Fruit fly (Drosophila melanogaster): Measurements from ENCODE around the gene Tspo.

Tspo gene

DNA sequence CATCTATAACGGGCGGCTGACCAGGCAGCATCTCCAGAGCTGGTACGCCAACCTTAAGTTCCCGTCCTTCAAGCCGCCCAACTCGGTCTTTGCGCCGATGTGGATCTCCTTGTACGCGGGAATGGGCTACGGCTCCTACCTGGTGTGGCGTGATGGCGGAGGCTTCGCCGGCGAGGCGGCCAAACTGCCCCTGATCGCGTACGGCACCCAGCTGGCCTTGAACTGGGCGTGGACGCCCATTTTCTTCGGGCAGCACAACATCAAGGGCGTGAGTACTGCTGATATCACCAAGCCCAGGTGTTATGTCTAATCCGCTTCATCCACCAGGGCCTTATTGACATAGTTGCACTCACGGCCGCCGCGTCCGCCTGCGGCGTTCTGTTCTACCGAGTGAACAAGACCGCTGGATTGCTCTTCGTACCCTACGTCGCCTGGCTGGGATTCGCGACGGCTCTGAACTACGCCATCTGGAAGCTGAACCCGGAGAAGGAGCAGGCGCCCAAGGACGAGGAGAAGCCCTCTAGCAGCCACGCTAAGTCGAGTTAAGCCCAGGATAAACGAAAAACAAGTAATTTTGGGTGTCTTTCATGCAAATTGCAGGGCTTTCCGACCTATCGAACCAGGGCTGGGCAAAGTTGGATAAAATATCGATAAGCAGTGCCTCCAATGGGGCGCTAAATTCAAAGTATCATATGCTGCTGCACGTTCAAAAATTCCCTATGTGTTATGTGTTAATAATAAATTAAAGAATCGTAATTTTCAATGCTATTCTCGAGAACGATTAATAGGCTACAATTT lies 557 bp downstream of the Tspo start, which contains the start of gene rempA:
TSS of gene rempA (minus strand) at position 541 of the 798 bp plus-strand sequence.
- TF ChIP-seq noc (tag; optimal IDR thresholded peaks at IDR 0.05) = no peak

DNA sequence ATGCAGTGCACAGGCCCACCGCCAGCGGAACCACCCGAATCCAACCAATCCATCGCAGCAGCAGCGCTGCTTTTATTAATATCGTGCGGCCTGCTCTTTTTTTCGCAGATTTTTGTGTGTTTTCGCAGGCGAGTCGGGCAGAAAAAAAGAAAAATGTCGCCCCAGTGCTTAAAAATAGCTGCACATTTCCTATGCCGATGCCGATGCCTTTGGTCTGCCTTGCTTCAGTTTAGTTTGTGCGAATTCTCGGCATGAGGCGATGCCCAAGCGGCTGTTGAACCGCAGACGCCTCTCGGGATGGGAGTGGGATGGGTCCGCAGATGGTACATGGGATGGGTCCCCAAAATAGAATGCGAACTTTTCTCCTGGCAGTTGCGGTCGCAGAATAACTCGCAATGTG lies 3.9 kb downstream of the Tspo start:
- no peak for TF ChIP-seq noc (tag; optimal IDR thresholded peaks at IDR 0.05)

DNA sequence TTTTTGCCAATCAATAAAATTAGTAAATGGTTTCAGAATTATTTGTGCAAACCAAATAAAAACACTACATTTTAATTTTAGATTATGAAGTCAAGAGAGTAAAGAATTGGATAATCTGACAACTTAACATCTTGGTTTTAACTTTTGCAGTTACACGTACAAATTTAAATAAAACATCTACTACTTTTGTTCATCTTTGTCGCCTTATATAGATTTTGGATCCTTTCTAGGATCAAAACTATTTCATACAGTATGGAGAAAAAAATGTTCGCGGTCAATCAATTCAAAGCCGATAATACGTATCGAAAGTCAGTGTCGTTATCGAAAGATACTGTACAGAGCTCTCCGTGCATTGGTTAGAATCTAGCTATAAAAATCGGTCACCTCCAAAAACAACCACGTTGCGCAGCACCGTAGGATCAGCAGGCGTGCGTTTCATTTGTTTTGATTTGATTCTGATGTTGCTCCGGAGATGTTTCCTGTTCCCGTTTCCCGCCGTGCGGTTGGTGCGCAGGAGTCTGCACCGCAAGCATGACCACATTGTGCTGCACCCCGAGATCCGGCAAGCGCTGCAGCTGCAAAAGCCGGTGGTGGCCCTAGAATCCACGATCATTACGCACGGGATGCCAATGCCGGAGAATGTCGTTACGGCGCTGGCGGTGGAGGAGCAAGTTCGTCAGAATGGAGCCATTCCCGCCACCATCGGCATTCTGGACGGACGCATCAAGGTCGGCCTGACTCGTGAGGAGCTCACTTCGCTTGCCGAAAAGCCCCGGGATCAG lies 4.5 kb downstream of the Tspo start, which contains the start of the genes uncNacbeta and CG2794:
TSS of gene uncNacbeta (minus strand) at position 51 of the 782 bp plus-strand sequence.
TSS of gene CG2794 (plus strand) at position 395 of the 782 bp plus-strand sequence.
- no peak for TF ChIP-seq noc (tag; optimal IDR thresholded peaks at IDR 0.05)

- TF ChIP-seq noc (tag; optimal IDR thresholded peaks at IDR 0.05) = no peak
These were observed 8.6 kb downstream of the Tspo start, which contains the start of the genes Nle and Sf3b1 for dm6 chr2L:568030-568429. Gene Nle, minus strand, starts transcription at chr2L:568121. Gene Sf3b1, plus strand, starts transcription at chr2L:568340.

dm6 chr2L:574226-574625 lies 14.8 kb downstream of the Tspo start, which contains the start of the genes Ipk2 and cold:
Gene Ipk2, minus strand, starts transcription at chr2L:574264.
Gene cold, plus strand, starts transcription at chr2L:574291.
- TF ChIP-seq noc (tag; optimal IDR thresholded peaks at IDR 0.05) = peak; percentile 84

dm6 chr2L:576559-577184 lies 17.3 kb downstream of the Tspo start, which contains the start of gene Ptth:
Gene Ptth, minus strand, starts transcription at chr2L:576896.
- no peak for TF ChIP-seq noc (tag; optimal IDR thresholded peaks at IDR 0.05)

DNA sequence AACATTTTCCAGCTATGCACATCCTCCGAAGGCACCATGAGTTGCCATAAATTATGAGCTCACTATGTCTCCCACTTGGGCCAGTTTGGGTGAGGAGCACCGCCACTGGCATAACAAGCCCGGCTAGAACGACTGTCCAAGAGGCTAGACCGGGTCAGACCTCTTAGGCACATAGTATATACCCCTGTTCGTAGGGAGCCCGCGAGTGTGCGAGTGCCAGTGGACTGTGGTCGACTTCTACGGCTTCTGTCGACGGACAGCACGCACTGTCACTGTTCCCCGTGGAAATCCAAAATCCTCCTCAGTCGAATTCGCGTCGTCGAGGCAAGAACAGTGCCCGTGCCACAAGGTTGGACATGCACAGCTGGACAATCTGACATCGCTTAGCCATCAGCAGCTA lies 17.8 kb downstream of the Tspo start, which contains the start of gene Pph13:
TSS of gene Pph13 (plus strand) at position 301 of the 400 bp plus-strand sequence.
- TF ChIP-seq noc (tag; optimal IDR thresholded peaks at IDR 0.05) = no peak

dm6 chr2L:585268-585667 lies 25.9 kb downstream of the Tspo start:
- TF ChIP-seq noc (tag; optimal IDR thresholded peaks at IDR 0.05) = no peak

dm6 chr2L:591511-591910 lies 32.1 kb downstream of the Tspo start:
- no peak for TF ChIP-seq noc (tag; optimal IDR thresholded peaks at IDR 0.05)

DNA sequence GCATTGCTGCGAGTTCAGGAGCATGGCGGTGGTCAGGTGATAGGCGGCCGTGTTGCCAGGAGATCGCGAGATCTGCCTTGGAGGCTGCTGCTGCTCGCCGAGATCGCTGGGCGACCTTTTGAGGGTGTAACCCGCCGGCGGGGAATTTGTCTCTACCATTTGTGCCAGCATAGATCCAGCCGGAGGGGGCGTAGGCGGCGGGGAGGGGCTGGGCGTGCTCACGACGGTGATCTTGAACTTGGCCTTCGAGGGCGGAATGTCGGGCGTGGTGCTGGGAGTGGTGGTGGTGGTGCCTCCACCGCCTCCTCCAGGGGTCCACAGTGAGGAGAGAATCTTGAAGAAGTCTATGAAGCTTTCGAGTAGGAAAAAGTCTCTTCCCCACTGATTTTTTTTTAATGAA lies 34.6 kb downstream of the Tspo start:
- TF ChIP-seq noc (tag; optimal IDR thresholded peaks at IDR 0.05) = no peak

DNA sequence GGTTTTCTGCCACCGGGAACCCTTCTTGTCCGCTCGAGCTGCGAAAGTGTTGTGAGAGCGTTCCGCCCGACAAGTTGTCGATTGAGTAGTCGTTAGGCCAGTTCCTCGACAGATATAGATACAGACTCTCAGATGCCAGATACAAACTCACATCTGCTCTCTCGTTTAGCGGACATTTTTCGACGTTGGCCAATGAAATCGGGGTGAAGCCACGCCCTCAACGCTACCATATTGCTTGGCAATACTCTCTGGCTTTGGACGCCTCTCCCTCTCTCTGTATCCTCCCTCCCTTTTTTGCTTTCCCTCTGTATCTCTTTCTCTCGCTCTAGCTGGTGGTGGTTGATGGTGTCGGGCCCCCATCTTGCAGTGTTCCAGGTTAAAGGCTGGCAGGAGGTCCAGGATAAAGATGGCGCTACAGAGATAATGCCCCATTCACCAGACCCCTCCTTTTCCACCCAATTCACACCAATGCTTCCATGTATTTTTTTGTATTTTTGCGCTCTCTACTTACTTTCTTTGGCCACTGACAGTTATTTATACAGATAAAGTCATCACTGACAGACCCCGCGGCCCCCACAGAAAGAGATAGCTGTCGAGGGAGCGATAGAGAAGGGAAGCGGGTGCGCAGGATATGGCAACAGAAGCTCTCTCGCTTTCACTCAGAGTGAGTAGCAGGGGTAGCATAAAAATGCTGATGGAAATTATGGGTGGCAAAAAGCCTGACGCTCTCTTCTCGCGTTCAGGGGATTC lies 35.4 kb downstream of the Tspo start, which contains the start of gene Gsc:
TSS of gene Gsc (minus strand) at position 51 of the 750 bp plus-strand sequence.
- no peak for TF ChIP-seq noc (tag; optimal IDR thresholded peaks at IDR 0.05)

DNA sequence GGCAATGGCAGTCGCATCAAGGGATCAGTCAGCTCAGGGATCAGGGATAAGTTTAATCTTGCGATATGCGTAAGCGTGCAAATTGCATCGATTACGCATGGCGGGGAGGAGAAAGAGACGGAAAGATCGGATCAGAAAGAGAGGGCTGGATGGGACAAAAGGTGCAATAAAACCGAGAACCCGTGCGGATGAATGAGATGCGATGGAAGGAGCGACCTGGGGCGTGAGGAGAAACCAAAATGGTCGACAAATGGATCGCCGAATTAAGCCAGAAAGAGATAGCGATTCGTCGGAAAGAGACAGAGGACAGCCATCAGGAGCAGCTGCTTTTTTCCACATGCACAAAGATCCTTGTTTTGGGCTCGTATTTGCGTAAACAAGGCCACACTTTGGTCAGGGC lies 38.4 kb downstream of the Tspo start:
- TF ChIP-seq noc (tag; optimal IDR thresholded peaks at IDR 0.05) = no peak

- TF ChIP-seq noc (tag; optimal IDR thresholded peaks at IDR 0.05) = no peak
These were observed 42.4 kb downstream of the Tspo start for dm6 chr2L:601848-602247.

DNA sequence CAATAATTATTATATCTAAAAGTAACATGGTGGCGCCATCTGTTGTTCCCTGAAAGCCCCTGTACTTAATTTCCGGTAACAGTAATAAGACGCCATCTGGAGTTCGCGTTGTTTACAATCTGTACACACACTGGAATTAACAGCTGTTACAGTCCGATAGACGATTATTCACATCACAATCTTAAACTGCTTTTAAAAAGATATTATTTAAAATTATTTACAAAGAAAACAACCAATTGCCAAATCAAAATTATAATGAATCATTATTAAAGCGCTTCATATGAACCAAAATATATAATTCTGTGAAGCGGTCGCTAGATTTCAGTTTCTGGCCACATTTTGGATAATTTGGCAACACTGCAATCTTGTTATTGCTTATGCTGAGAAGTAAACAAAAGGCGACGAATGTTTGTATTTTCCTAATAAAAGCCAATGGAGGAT lies 43.0 kb downstream of the Tspo start, which contains the start of gene CG13689:
TSS of gene CG13689 (plus strand) at position 375 of the 441 bp plus-strand sequence.
- TF ChIP-seq noc (tag; optimal IDR thresholded peaks at IDR 0.05) = no peak

dm6 chr2L:604060-604459 lies 44.6 kb downstream of the Tspo start:
- no peak for TF ChIP-seq noc (tag; optimal IDR thresholded peaks at IDR 0.05)
